Fruit fly (Drosophila melanogaster): ENCODE data around the gene sws.

Gene sws

dm6 chrX:7975516-7976257, 7.7 kb upstream of the sws start (continued):
- TF ChIP-seq cyc (GFP tag; optimal IDR thresholded peaks at IDR 0.05): peak; percentile 37
- TF ChIP-seq CG6808 (GFP tag; optimal IDR thresholded peaks at IDR 0.05): no peak
- TF ChIP-seq fd59A (GFP tag; optimal IDR thresholded peaks at IDR 0.05): no peak
- peak; percentile 58 for TF ChIP-seq Met (GFP tag; optimal IDR thresholded peaks at IDR 0.05)
- no peak for TF ChIP-seq fkh (GFP tag; optimal IDR thresholded peaks at IDR 0.05)
- TF ChIP-seq CG3919 (GFP tag; optimal IDR thresholded peaks at IDR 0.05): peak; percentile 42
- no peak for TF ChIP-seq CG9139 (GFP tag; optimal IDR thresholded peaks at IDR 0.05)
- TF ChIP-seq pdm3 (GFP tag; optimal IDR thresholded peaks at IDR 0.05): peak; percentile 44
- TF ChIP-seq Eip93F (GFP tag; optimal IDR thresholded peaks at IDR 0.05): no peak
- TF ChIP-seq CG6163 (GFP tag; IDR thresholded peaks at IDR 0.05): peak; percentile 60; the same call in 2 of the 3 replicates
- peak; percentile 81 for TF ChIP-seq svp (GFP tag)
- peak; percentile 41 for TF ChIP-seq CG34406 (GFP tag; optimal IDR thresholded peaks at IDR 0.05)
- TF ChIP-seq fd85E (GFP tag; optimal IDR thresholded peaks at IDR 0.05): no peak
- TF ChIP-seq dsx (GFP tag; optimal IDR thresholded peaks at IDR 0.05; ENCODE audit: poor library complexity, severe bottlenecking): no peak
- TF ChIP-seq CG11762 (GFP tag; optimal IDR thresholded peaks at IDR 0.05; ENCODE audit: insufficient read depth): no peak
- TF ChIP-seq Lpt (GFP tag; optimal IDR thresholded peaks at IDR 0.05): no peak
- peak; percentile 39 for TF ChIP-seq achi (GFP tag; optimal IDR thresholded peaks at IDR 0.05)
- peak; percentile 45 for TF ChIP-seq CG6276 (GFP tag; optimal IDR thresholded peaks at IDR 0.05)
- TF ChIP-seq CG16779 (tag; optimal IDR thresholded peaks at IDR 0.05): no peak
- TF ChIP-seq CG11902 (GFP tag; optimal IDR thresholded peaks at IDR 0.05): no peak

- TF ChIP-seq CG4318 (GFP tag; optimal IDR thresholded peaks at IDR 0.05) (no peak), Smox (GFP tag; optimal IDR thresholded peaks at IDR 0.05) (no peak), CG10631 (GFP tag; optimal IDR thresholded peaks at IDR 0.05) (no peak), pdm3 (GFP tag; optimal IDR thresholded peaks at IDR 0.05) (no peak), CG6808 (GFP tag; optimal IDR thresholded peaks at IDR 0.05) (peak; percentile 76), Met (GFP tag; optimal IDR thresholded peaks at IDR 0.05) (no peak), CG31627 (GFP tag; optimal IDR thresholded peaks at IDR 0.05) (no peak), CG8632 (GFP tag; optimal IDR thresholded peaks at IDR 0.05) (no peak), Lpt (GFP tag; optimal IDR thresholded peaks at IDR 0.05) (peak; percentile 17), Blimp-1 (GFP tag; optimal IDR thresholded peaks at IDR 0.05) (peak; percentile 95), CG7368 (GFP tag; optimal IDR thresholded peaks at IDR 0.05) (no peak), svp (GFP tag) (no peak), CG32006 (GFP tag; optimal IDR thresholded peaks at IDR 0.05) (no peak), lz (GFP tag; optimal IDR thresholded peaks at IDR 0.05) (no peak), salr (GFP tag; optimal IDR thresholded peaks at IDR 0.05) (no peak), vri (GFP tag; optimal IDR thresholded peaks at IDR 0.05) (no peak), OdsH (GFP tag; optimal IDR thresholded peaks at IDR 0.05) (no peak), dac (GFP tag; optimal IDR thresholded peaks at IDR 0.05) (no peak), Sox14 (GFP tag; optimal IDR thresholded peaks at IDR 0.05) (no peak), CG11762 (GFP tag; optimal IDR thresholded peaks at IDR 0.05; ENCODE audit: insufficient read depth) (no peak), CG11294 (GFP tag; IDR thresholded peaks at IDR 0.05) (no peak), CG9139 (GFP tag; optimal IDR thresholded peaks at IDR 0.05) (peak; percentile 78), Sox102F (GFP tag; optimal IDR thresholded peaks at IDR 0.05) (peak; percentile 29), CG16779 (tag; optimal IDR thresholded peaks at IDR 0.05) (no peak), ss (GFP tag; optimal IDR thresholded peaks at IDR 0.05) (peak; percentile 74 to 79), fkh (GFP tag; optimal IDR thresholded peaks at IDR 0.05) (no peak), CG11902 (GFP tag; optimal IDR thresholded peaks at IDR 0.05) (no peak), achi (GFP tag; optimal IDR thresholded peaks at IDR 0.05) (no peak), CG3032 (tag; optimal IDR thresholded peaks at IDR 0.05) (no peak), CG15336 (GFP tag; IDR thresholded peaks at IDR 0.05) (no peak), CG8319 (GFP tag; optimal IDR thresholded peaks at IDR 0.05) (no peak), Ets96B (tag; optimal IDR thresholded peaks at IDR 0.05) (peak; percentile 17), topi (GFP tag; optimal IDR thresholded peaks at IDR 0.05) (no peak), CG6792 (GFP tag; optimal IDR thresholded peaks at IDR 0.05) (no peak), spab (GFP tag; optimal IDR thresholded peaks at IDR 0.05) (peak; percentile 37), CG6163 (GFP tag; IDR thresholded peaks at IDR 0.05) (peak; percentile 60; the same call in 1 of the 3 replicates), fd85E (GFP tag; optimal IDR thresholded peaks at IDR 0.05) (no peak), CG34406 (GFP tag; optimal IDR thresholded peaks at IDR 0.05) (no peak), Sox15 (GFP tag; optimal IDR thresholded peaks at IDR 0.05) (no peak), net (GFP tag; optimal IDR thresholded peaks at IDR 0.05) (no peak)
Observed at dm6 chrX:7973325-7973954, 5.4 kb upstream of the sws start.
